Worm (Caenorhabditis elegans) whole organism, L1 larva: ENCODE measurements around the gene C45B11.6.

ENCODE experiments used
- C16A3.4 ChIP-seq: fragments of 150-350 bp; optimal IDR thresholded peaks from 2 replicates; lab custom pipeline; 2014; ENCODE audit warnings: missing biosample characterization, missing genetic modification characterization
- C34B4.2 ChIP-seq: sonication (generic microtip); optimal IDR thresholded peaks from 2 replicates; lab custom pipeline; 2017; ENCODE audit warnings: mild to moderate bottlenecking, missing genetic modification characterization, missing compliant biosample characterization
- alr-1 ChIP-seq: fragments of 200-800 bp; sonication (Bioruptor generic); optimal IDR thresholded peaks from 2 replicates; lab custom pipeline; 2018; ENCODE audit warnings: borderline replicate concordance, mild to moderate bottlenecking, missing genetic modification characterization, missing compliant biosample characterization
- aly-2 ChIP-seq: fragments of 150-350 bp; optimal IDR thresholded peaks from 2 replicates; lab custom pipeline; 2014; ENCODE audit warnings: missing biosample characterization, missing genetic modification characterization
- ceh-8 ChIP-seq: fragments of 200-800 bp; sonication (Bioruptor generic); optimal IDR thresholded peaks from 2 replicates; lab custom pipeline; 2018; ENCODE audit warnings: mild to moderate bottlenecking, missing genetic modification characterization, moderate library complexity, missing compliant biosample characterization
- ceh-82 ChIP-seq, 3 experiments: fragments of 150-350 bp in 1 of 3; sonication (generic microtip) in 2 of 3; optimal IDR thresholded peaks; 2 replicates each; lab custom pipeline; 2014 to 2017; ENCODE audit warnings: missing biosample characterization in 3 of 3, missing genetic modification characterization in 3 of 3
- ceh-90 ChIP-seq: sonication (generic microtip); optimal IDR thresholded peaks from 2 replicates; lab custom pipeline; 2016; ENCODE audit warnings: missing genetic modification characterization, missing compliant biosample characterization
- dpl-1 ChIP-seq, 3 experiments: fragments of 150-350 bp in 2 of 3; sonication (generic microtip) in 1 of 3; optimal IDR thresholded peaks; 2 replicates each; lab custom pipeline; 2014 to 2017; ENCODE audit warnings: missing biosample characterization in 3 of 3, missing genetic modification characterization in 3 of 3, missing genetic modification reagents in 3 of 3
- dsc-1 ChIP-seq: sonication (generic microtip); optimal IDR thresholded peaks from 2 replicates; lab custom pipeline; 2016; ENCODE audit warnings: mild to moderate bottlenecking, missing genetic modification characterization, missing compliant biosample characterization
- efl-1 ChIP-seq, 4 experiments: fragments of 150-350 bp; optimal IDR thresholded peaks in 3 of 4; peaks in 1 of 4; 1 replicate in 1 of 4; 2 replicates in 3 of 4; lab custom pipeline; 2014; ENCODE audit warnings: missing biosample characterization in 2 of 4, missing genetic modification characterization in 2 of 4, missing genetic modification reagents in 2 of 4
- egl-13 ChIP-seq: sonication (generic microtip); optimal IDR thresholded peaks from 2 replicates; lab custom pipeline; 2016; ENCODE audit warnings: missing genotype, missing genetic modification reagents, missing genetic modification characterization, missing compliant biosample characterization
- elt-3 ChIP-seq, 6 experiments: fragments of 150-350 bp in 1 of 6; sonication (generic microtip); optimal IDR thresholded peaks; 2 replicates each; lab custom pipeline; 2017 to 2018; ENCODE audit warnings: missing biosample characterization in 6 of 6, missing genetic modification characterization in 6 of 6, inconsistent platforms in 1 of 6
- ets-5 ChIP-seq: fragments of 200-800 bp; sonication (Bioruptor generic); IDR thresholded peaks from 2 replicates; pipeline ENCODE4 v1.3.6; 2022; ENCODE audit warnings: missing genetic modification characterization, missing compliant biosample characterization
- fkh-10 ChIP-seq: sonication (generic microtip); optimal IDR thresholded peaks from 2 replicates; lab custom pipeline; 2017; ENCODE audit warnings: missing biosample characterization, missing genetic modification reagents, missing genetic modification characterization
- fkh-4 ChIP-seq: sonication (generic microtip); optimal IDR thresholded peaks from 2 replicates; lab custom pipeline; 2016; ENCODE audit warnings: missing compliant biosample characterization, missing genetic modification characterization, borderline replicate concordance
- fkh-8 ChIP-seq: sonication (generic microtip); optimal IDR thresholded peaks from 2 replicates; lab custom pipeline; 2016; ENCODE audit warnings: mild to moderate bottlenecking, missing genetic modification characterization, missing compliant biosample characterization
- hlh-17 ChIP-seq: fragments of 200-800 bp; sonication (Bioruptor generic); optimal IDR thresholded peaks from 2 replicates; lab custom pipeline; 2018; ENCODE audit warnings: missing genetic modification characterization, mild to moderate bottlenecking, missing compliant biosample characterization, moderate library complexity, borderline replicate concordance
- lsy-2 ChIP-seq, 2 experiments: fragments of 150-350 bp; optimal IDR thresholded peaks; 2 replicates each; lab custom pipeline; 2014; ENCODE audit warnings: missing biosample characterization in 2 of 2, missing genetic modification characterization in 2 of 2
- mab-9 ChIP-seq: fragments of 200-800 bp; sonication (Bioruptor generic); IDR thresholded peaks from 2 replicates; pipeline ENCODE4 v1.3.6; 2022; ENCODE audit warnings: missing genetic modification reagents, missing genetic modification characterization, missing compliant biosample characterization
- nhr-20 ChIP-seq: sonication (generic microtip); optimal IDR thresholded peaks from 2 replicates; lab custom pipeline; 2016; ENCODE audit warnings: mild to moderate bottlenecking, missing genetic modification characterization, missing compliant biosample characterization
- nhr-47 ChIP-seq: sonication (generic microtip); optimal IDR thresholded peaks from 2 replicates; lab custom pipeline; 2016; ENCODE audit warnings: mild to moderate bottlenecking, missing genetic modification characterization, moderate library complexity, missing compliant biosample characterization
- nhr-71 ChIP-seq: sonication (generic microtip); optimal IDR thresholded peaks from 2 replicates; lab custom pipeline; 2016; ENCODE audit warnings: mild to moderate bottlenecking, missing genetic modification characterization, moderate library complexity, missing compliant biosample characterization
- nhr-85 ChIP-seq: sonication (generic microtip); peaks from one replicate; lab custom pipeline; 2016; ENCODE audit warnings: missing genetic modification characterization, inconsistent platforms, missing compliant biosample characterization
- nhr-90 ChIP-seq: sonication (generic microtip); optimal IDR thresholded peaks from 2 replicates; lab custom pipeline; 2016; ENCODE audit warnings: mild to moderate bottlenecking, missing genetic modification characterization, missing compliant biosample characterization; ENCODE audit not compliant: poor library complexity
- skn-1 ChIP-seq: fragments of 150-350 bp; optimal IDR thresholded peaks from 2 replicates; lab custom pipeline; 2014; ENCODE audit warnings: missing biosample characterization, missing genetic modification characterization
- snpc-4 ChIP-seq: fragments of 150-350 bp; optimal IDR thresholded peaks from 2 replicates; lab custom pipeline; 2014; ENCODE audit warnings: missing biosample characterization, missing genetic modification characterization
- sox-4 ChIP-seq: sonication (generic microtip); optimal IDR thresholded peaks from 2 replicates; lab custom pipeline; 2016; ENCODE audit warnings: missing genetic modification characterization, missing compliant biosample characterization
- tbx-2 ChIP-seq: sonication (generic microtip); optimal IDR thresholded peaks from 2 replicates; lab custom pipeline; 2016; ENCODE audit warnings: missing genetic modification characterization, missing compliant biosample characterization
- unc-130 ChIP-seq: fragments of 150-350 bp; optimal IDR thresholded peaks from 2 replicates; lab custom pipeline; 2017; ENCODE audit warnings: missing biosample characterization, missing genetic modification characterization, inconsistent platforms
- unc-30 ChIP-seq: sonication (generic microtip); optimal IDR thresholded peaks from 2 replicates; lab custom pipeline; 2017; ENCODE audit warnings: missing biosample characterization, missing genetic modification characterization
- unc-62 ChIP-seq: fragments of 150-350 bp; optimal IDR thresholded peaks from 2 replicates; lab custom pipeline; 2014; ENCODE audit warnings: missing biosample characterization, missing genetic modification reagents, missing genetic modification characterization
- zag-1 ChIP-seq: fragments of 150-350 bp; optimal IDR thresholded peaks from 2 replicates; lab custom pipeline; 2014; ENCODE audit warnings: missing biosample characterization, missing genetic modification characterization
- ztf-4 ChIP-seq: fragments of 150-350 bp; optimal IDR thresholded peaks from 2 replicates; lab custom pipeline; 2014; ENCODE audit warnings: missing biosample characterization, missing genetic modification characterization

The C45B11.6 gene

ce11 chrV:11010768-11011167 lies 33.1 kb upstream of the C45B11.6 start (continued):
- TF ChIP-seq ceh-90 (tag; lab: Kevin White, UChicago) (no peak), aly-2 (tag; lab: Kevin White, UChicago) (no peak), unc-62 (GFP tag; lab: Kevin White, UChicago) (no peak), dsc-1 (no peak), ceh-8 (GFP tag; lab: Kevin White, UChicago) (no peak), ceh-82 (tag; optimal IDR thresholded peaks at IDR 0.05; lab: Kevin White, UChicago) (no peak), ets-5 (GFP tag; lab: Robert Waterston, UW) (no peak), ztf-4 (tag; lab: Kevin White, UChicago) (no peak), efl-1 (optimal IDR thresholded peaks at IDR 0.05; lab: Kevin White, UChicago) (no peak), efl-1 (GFP tag; optimal IDR thresholded peaks at IDR 0.05 in 1 of 2; lab: Kevin White, UChicago) (no peak)

- TF ChIP-seq dpl-1 (GFP tag; optimal IDR thresholded peaks at IDR 0.05; lab: Kevin White, UChicago) (no peak), efl-1 (optimal IDR thresholded peaks at IDR 0.05; lab: Kevin White, UChicago) (no peak), efl-1 (GFP tag; optimal IDR thresholded peaks at IDR 0.05 in 1 of 2; lab: Kevin White, UChicago) (peak in 1 of 2 experiments; percentile 90)
These were observed 32.1 kb upstream of the C45B11.6 start for ce11 chrV:11011807-11012206.

ce11 chrV:11012419-11012818 lies 31.4 kb upstream of the C45B11.6 start, which contains the start of gene C13G3.1:
Gene C13G3.1 (minus strand): TSS chrV:11012465.
- TF ChIP-seq fkh-10 (GFP tag; lab: Kevin White, UChicago) (no peak), ceh-82 (tag; optimal IDR thresholded peaks at IDR 0.05; lab: Kevin White, UChicago) (no peak), unc-130 (no peak), sox-4 (tag; lab: Kevin White, UChicago) (no peak), nhr-20 (tag; lab: Kevin White, UChicago) (peak; percentile 14), efl-1 (optimal IDR thresholded peaks at IDR 0.05; lab: Kevin White, UChicago) (no peak), efl-1 (GFP tag; optimal IDR thresholded peaks at IDR 0.05 in 1 of 2; lab: Kevin White, UChicago) (peak in 1 of 2 experiments; percentile 24), elt-3 (tag; optimal IDR thresholded peaks at IDR 0.05; lab: Kevin White, UChicago) (no peak), nhr-71 (tag; lab: Kevin White, UChicago) (peak; percentile 35), tbx-2 (tag; lab: Kevin White, UChicago) (no peak), hlh-17 (GFP tag; lab: Kevin White, UChicago) (no peak), C16A3.4 (no peak), egl-13 (tag; lab: Kevin White, UChicago) (no peak), alr-1 (tag; lab: Kevin White, UChicago) (no peak), ceh-8 (GFP tag; lab: Kevin White, UChicago) (no peak), nhr-90 (tag; lab: Kevin White, UChicago) (no peak), mab-9 (GFP tag; lab: Robert Waterston, UW) (no peak), nhr-47 (tag; lab: Kevin White, UChicago) (peak; percentile 38), lsy-2 (tag; optimal IDR thresholded peaks at IDR 0.05; lab: Kevin White, UChicago) (no peak), nhr-85 (tag; lab: Kevin White, UChicago) (peak; percentile 68), aly-2 (tag; lab: Kevin White, UChicago) (no peak), snpc-4 (tag; lab: Kevin White, UChicago) (no peak), zag-1 (no peak), fkh-8 (peak; percentile 30), unc-30 (tag; lab: Kevin White, UChicago) (no peak)

ce11 chrV:11013179-11013578 lies 30.7 kb upstream of the C45B11.6 start:
- TF ChIP-seq egl-13 (tag; lab: Kevin White, UChicago) (no peak), dsc-1 (no peak), dpl-1 (GFP tag; optimal IDR thresholded peaks at IDR 0.05; lab: Kevin White, UChicago) (no peak), nhr-71 (tag; lab: Kevin White, UChicago) (no peak), fkh-4 (tag; lab: Kevin White, UChicago) (no peak), mab-9 (GFP tag; lab: Robert Waterston, UW) (no peak), C34B4.2 (no peak), snpc-4 (tag; lab: Kevin White, UChicago) (no peak), skn-1 (tag; lab: Kevin White, UChicago) (no peak)
